Fruit fly (Drosophila melanogaster): ENCODE data around the gene Pka-R1.
A peak's percentile ranks its signal among the peaks of the same experiment; 100 is the strongest.

Pka-R1 gene

dm6 chr3L:20787835-20788380, 28.0 kb upstream of the Pka-R1 start, which contains the start of gene CG11396 (continued):
- TF ChIP-seq sob (GFP tag; IDR thresholded peaks at IDR 0.05) (no peak), zen2 (GFP tag; IDR thresholded peaks at IDR 0.05; ENCODE audit: partially characterized antibody) (peak; percentile 94), Dbx (GFP tag; IDR thresholded peaks at IDR 0.05) (no peak), CG18476 (GFP tag; optimal IDR thresholded peaks at IDR 0.05) (no peak), Nf-YC (tag; optimal IDR thresholded peaks at IDR 0.05) (no peak), ato (GFP tag; IDR thresholded peaks at IDR 0.05; ENCODE audit: partially characterized antibody) (peak; percentile 95), tx (GFP tag; optimal IDR thresholded peaks at IDR 0.05) (no peak), CG9727 (GFP tag; optimal IDR thresholded peaks at IDR 0.05) (no peak), Ssrp (tag; optimal IDR thresholded peaks at IDR 0.05) (no peak), Oli (tag; optimal IDR thresholded peaks at IDR 0.05) (no peak), E2f2 (GFP tag; IDR thresholded peaks at IDR 0.05) (peak; percentile 98), Med (GFP tag) (peak; percentile 81), CG9932 (GFP tag; IDR thresholded peaks at IDR 0.05) (no peak), CG7987 (GFP tag; optimal IDR thresholded peaks at IDR 0.05) (no peak), Dad (GFP tag; optimal IDR thresholded peaks at IDR 0.05) (no peak), BEAF-32 (GFP tag; optimal IDR thresholded peaks at IDR 0.05) (peak; percentile 90), CG12104 (GFP tag; optimal IDR thresholded peaks at IDR 0.05) (no peak), jing (GFP tag; optimal IDR thresholded peaks at IDR 0.05) (no peak), CG3847 (GFP tag; IDR thresholded peaks at IDR 0.05) (peak; percentile 24; the same call in 1 of the 2 replicates), YL-1 (GFP tag; optimal IDR thresholded peaks at IDR 0.05) (peak; percentile 10), CG33213 (GFP tag; optimal IDR thresholded peaks at IDR 0.05) (no peak), CG4282 (GFP tag; optimal IDR thresholded peaks at IDR 0.05) (no peak), hbn (GFP tag; IDR thresholded peaks at IDR 0.05; ENCODE audit: partially characterized antibody) (peak; percentile 96), gro (GFP tag; optimal IDR thresholded peaks at IDR 0.05) (no peak), pzg (GFP tag; optimal IDR thresholded peaks at IDR 0.05) (peak; percentile 75), dmrt99B (tag; optimal IDR thresholded peaks at IDR 0.05) (no peak), slou (GFP tag; optimal IDR thresholded peaks at IDR 0.05) (no peak), CG12744 (GFP tag; optimal IDR thresholded peaks at IDR 0.05) (no peak), Adf1 (GFP tag; IDR thresholded peaks at IDR 0.05) (peak; percentile 40; the same call in 1 of the 2 replicates), CG8944 (GFP tag; optimal IDR thresholded peaks at IDR 0.05) (no peak), CG4707 (GFP tag; optimal IDR thresholded peaks at IDR 0.05) (no peak), Scr (GFP tag; IDR thresholded peaks at IDR 0.05; ENCODE audit: partially characterized antibody) (peak; percentile 95), ash1 (GFP tag; optimal IDR thresholded peaks at IDR 0.05) (no peak), Vsx1 (GFP tag; optimal IDR thresholded peaks at IDR 0.05) (no peak), CG3407 (GFP tag; optimal IDR thresholded peaks at IDR 0.05) (no peak), bbx (GFP tag; IDR thresholded peaks at IDR 0.05; ENCODE audit: partially characterized antibody) (peak; percentile 97), CG12942 (GFP tag; optimal IDR thresholded peaks at IDR 0.05) (no peak), CG17829 (tag; optimal IDR thresholded peaks at IDR 0.05) (peak; percentile 0), twi (tag; optimal IDR thresholded peaks at IDR 0.05) (no peak), Side (GFP tag; optimal IDR thresholded peaks at IDR 0.05) (no peak), CG32772 (GFP tag; IDR thresholded peaks at IDR 0.05) (no peak), CG1603 (tag; optimal IDR thresholded peaks at IDR 0.05) (peak; percentile 46), fd102C (GFP tag; optimal IDR thresholded peaks at IDR 0.05) (no peak), stwl (tag; optimal IDR thresholded peaks at IDR 0.05) (no peak), Doc3 (GFP tag; IDR thresholded peaks at IDR 0.05; ENCODE audit: partially characterized antibody) (peak; percentile 90), Camta (GFP tag; optimal IDR thresholded peaks at IDR 0.05) (no peak), her (GFP tag; optimal IDR thresholded peaks at IDR 0.05) (peak; percentile 5), PHDP (tag; optimal IDR thresholded peaks at IDR 0.05) (no peak), CG17186 (GFP tag; optimal IDR thresholded peaks at IDR 0.05) (peak; percentile 4), D19A (tag; optimal IDR thresholded peaks at IDR 0.05) (no peak)
